Worm (Caenorhabditis elegans) whole organism, mixed stage, embryonic: Measurements from ENCODE around the gene tag-30.

Source experiments
- lin-13 ChIP-seq: fragments of 150-350 bp; optimal IDR thresholded peaks from 2 replicates; lab custom pipeline; 2014; ENCODE audit warnings: missing biosample characterization, missing genetic modification characterization
- nhr-237 ChIP-seq: fragments of 150-350 bp; optimal IDR thresholded peaks from 2 replicates; lab custom pipeline; 2014; ENCODE audit warnings: missing biosample characterization, missing genetic modification characterization
- unc-62 ChIP-seq: fragments of 150-350 bp; optimal IDR thresholded peaks from 2 replicates; lab custom pipeline; 2014; ENCODE audit warnings: missing biosample characterization, missing genetic modification reagents, missing genetic modification characterization

DNA sequence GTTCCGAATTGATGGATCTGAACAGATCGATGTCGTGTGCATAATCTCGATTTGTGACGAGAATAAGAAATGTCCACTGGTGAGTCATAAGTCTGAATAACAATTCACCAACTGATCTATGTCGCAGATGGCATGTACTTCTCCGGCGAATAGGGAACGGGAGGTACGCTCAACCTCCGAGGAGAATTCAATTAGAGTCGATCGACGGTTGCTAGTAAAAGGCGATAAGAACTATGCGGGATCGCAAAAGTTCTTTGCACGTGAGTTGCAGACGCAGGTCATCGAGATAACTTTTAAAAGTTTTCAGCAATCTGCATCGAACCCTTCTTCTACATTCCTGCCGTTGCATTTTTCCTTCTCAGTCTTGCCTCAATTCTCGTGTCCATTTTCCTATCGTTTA is 27.6 kb upstream of the tag-30 start:
- TF ChIP-seq lin-13 (tag; lab: Kevin White, UChicago) (no peak), nhr-237 (tag; lab: Kevin White, UChicago) (no peak), unc-62 (GFP tag; lab: Kevin White, UChicago) (no peak)
